Worm (Caenorhabditis elegans) whole organism, L1 larva: Measurements from ENCODE around the gene fbxa-56.

Experiments
- aly-2 ChIP-seq: fragments of 150-350 bp; optimal IDR thresholded peaks from 2 replicates; lab custom pipeline; 2014; ENCODE audit warnings: missing biosample characterization, missing genetic modification characterization
- ceh-82 ChIP-seq, 3 experiments: fragments of 150-350 bp in 1 of 3; sonication (generic microtip) in 2 of 3; optimal IDR thresholded peaks; 2 replicates each; lab custom pipeline; 2014 to 2017; ENCODE audit warnings: missing biosample characterization in 3 of 3, missing genetic modification characterization in 3 of 3
- ces-1 ChIP-seq: fragments of 150-350 bp; optimal IDR thresholded peaks from 2 replicates; lab custom pipeline; 2014; ENCODE audit warnings: missing biosample characterization, missing genetic modification reagents, missing genetic modification characterization
- lin-39 ChIP-seq: fragments of 150-350 bp; optimal IDR thresholded peaks from 2 replicates; lab custom pipeline; 2014; ENCODE audit warnings: missing biosample characterization, missing genetic modification reagents, missing genetic modification characterization
- lir-3 ChIP-seq: sonication (generic microtip); optimal IDR thresholded peaks from 2 replicates; lab custom pipeline; 2016; ENCODE audit warnings: mild to moderate bottlenecking, missing genetic modification characterization, moderate library complexity, missing compliant biosample characterization; ENCODE audit not compliant: poor library complexity
- nhr-11 ChIP-seq: fragments of 150-350 bp; optimal IDR thresholded peaks from 2 replicates; lab custom pipeline; 2014; ENCODE audit warnings: missing biosample characterization, missing genetic modification characterization
- nhr-19 ChIP-seq: fragments of 200-800 bp; sonication (Bioruptor generic); conservative IDR thresholded peaks from 2 replicates; pipeline ENCODE4 v1.3.6; 2022; ENCODE audit warnings: missing genetic modification characterization, missing compliant biosample characterization
- nhr-237 ChIP-seq: fragments of 150-350 bp; optimal IDR thresholded peaks from 2 replicates; lab custom pipeline; 2014; ENCODE audit warnings: missing biosample characterization, missing genetic modification characterization
- pqm-1 ChIP-seq: sonication (generic microtip); optimal IDR thresholded peaks from 3 replicates; lab custom pipeline; 2017; ENCODE audit warnings: missing biosample characterization, missing genetic modification characterization
- skn-1 ChIP-seq: fragments of 150-350 bp; optimal IDR thresholded peaks from 2 replicates; lab custom pipeline; 2014; ENCODE audit warnings: missing biosample characterization, missing genetic modification characterization
- snpc-4 ChIP-seq: fragments of 150-350 bp; optimal IDR thresholded peaks from 2 replicates; lab custom pipeline; 2014; ENCODE audit warnings: missing biosample characterization, missing genetic modification characterization
- tbx-2 ChIP-seq: sonication (generic microtip); optimal IDR thresholded peaks from 2 replicates; lab custom pipeline; 2016; ENCODE audit warnings: missing genetic modification characterization, missing compliant biosample characterization
- unc-86 ChIP-seq: sonication (generic microtip); optimal IDR thresholded peaks from 2 replicates; lab custom pipeline; 2016; ENCODE audit warnings: missing genetic modification characterization, missing compliant biosample characterization
- ztf-4 ChIP-seq: fragments of 150-350 bp; optimal IDR thresholded peaks from 2 replicates; lab custom pipeline; 2014; ENCODE audit warnings: missing biosample characterization, missing genetic modification characterization

- TF ChIP-seq ztf-4 (tag; lab: Kevin White, UChicago) (no peak), aly-2 (no peak), snpc-4 (tag; lab: Kevin White, UChicago) (no peak), pqm-1 (no peak), nhr-19 (GFP tag; lab: Robert Waterston, UW) (no peak), lin-39 (no peak), nhr-237 (tag; lab: Kevin White, UChicago) (no peak), ceh-82 (tag; optimal IDR thresholded peaks at IDR 0.05; lab: Kevin White, UChicago) (no peak), ces-1 (GFP tag; lab: Kevin White, UChicago) (no peak), unc-86 (tag; lab: Kevin White, UChicago) (no peak), tbx-2 (tag; lab: Kevin White, UChicago) (no peak), nhr-11 (tag; lab: Kevin White, UChicago) (no peak), skn-1 (tag; lab: Kevin White, UChicago) (no peak), lir-3 (no peak)
These were observed 1.8 kb downstream of the fbxa-56 start, which contains the start of gene fbxa-55 for ce11 chrIII:936037-936507.
